Worm (Caenorhabditis elegans): Measurements from ENCODE around the gene dpy-30.

DNA sequence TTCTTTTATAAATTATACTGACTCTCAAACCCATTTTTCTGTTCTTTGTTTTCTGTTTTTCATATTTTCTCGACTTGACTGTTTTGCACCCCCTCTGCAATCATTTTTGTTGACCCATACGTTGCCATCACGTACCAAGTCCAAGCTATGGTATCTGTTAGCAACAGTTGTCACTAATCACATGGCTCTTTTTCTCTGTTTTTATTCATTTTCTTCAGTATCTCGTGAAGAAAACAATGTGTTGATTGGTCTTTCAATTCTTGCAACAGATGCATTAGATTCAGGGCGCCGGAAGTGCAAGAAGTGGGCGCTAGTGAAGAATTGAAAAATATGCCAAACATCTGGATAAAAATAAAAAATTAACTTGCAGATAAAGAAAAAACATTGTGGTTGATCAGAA, 44.2 kb downstream of the dpy-30 start:
- TF ChIP-seq pag-3 (tag; optimal IDR thresholded peaks at IDR 0.05; ENCODE audit: borderline replicate concordance) (no peak), ceh-14 (tag; optimal IDR thresholded peaks at IDR 0.05) (no peak), ets-4 (tag; optimal IDR thresholded peaks at IDR 0.05) (no peak), ceh-34 (tag; optimal IDR thresholded peaks at IDR 0.05) (no peak)
